Worm (Caenorhabditis elegans) whole organism, L4/young adult: ENCODE measurements around the gene mls-2.

Experiments
- W03F9.2 ChIP-seq: fragments of 150-350 bp; optimal IDR thresholded peaks from 2 replicates; lab custom pipeline; 2014; ENCODE audit warnings: missing biosample characterization, missing genetic modification characterization
- dao-5 ChIP-seq: sonication (generic microtip); optimal IDR thresholded peaks from 2 replicates; lab custom pipeline; 2016; ENCODE audit warnings: missing genotype, missing genetic modification characterization, moderate library complexity, missing compliant biosample characterization
- him-1 ChIP-seq: sonication (generic microtip); optimal IDR thresholded peaks from 2 replicates; lab custom pipeline; 2016; ENCODE audit warnings: missing genotype, missing genetic modification reagents, missing genetic modification characterization, missing compliant biosample characterization

ce11 chrX:4744037-4744436 is 17.4 kb downstream of the mls-2 start:
- TF ChIP-seq W03F9.2 (tag; lab: Kevin White, UChicago) (no peak), dao-5 (tag; lab: Kevin White, UChicago) (no peak), him-1 (tag; lab: Kevin White, UChicago) (no peak)
